Worm (Caenorhabditis elegans): Measurements from ENCODE around the gene C34C12.1.

ce11 chrIII:3505051-3505548 lies 51.0 kb downstream of the C34C12.1 start, which contains the start of gene lias-1:
- TF ChIP-seq ama-1 (optimal IDR thresholded peaks at IDR 0.05) = peak; percentile 92
- TF ChIP-seq lsy-2 (tag; optimal IDR thresholded peaks at IDR 0.05) = peak; percentile 83 to 98
- TF ChIP-seq fos-1 (tag; optimal IDR thresholded peaks at IDR 0.05) = no peak
- no peak for TF ChIP-seq zag-1 (tag; optimal IDR thresholded peaks at IDR 0.05)
- peak; percentile 70 for TF ChIP-seq nhr-11 (tag; optimal IDR thresholded peaks at IDR 0.05)
- TF ChIP-seq nhr-237 (tag; optimal IDR thresholded peaks at IDR 0.05) = no peak

All from whole organism, L4 larva.